Fruit fly (Drosophila melanogaster) whole organism, embryonic: ENCODE results near the gene CG43931.

Experiments used
- Atf6 ChIP-seq: fragments of 200-800 bp; sonication (Bioruptor generic); IDR thresholded peaks from 2 replicates; pipeline ENCODE4 v1.3.6; 2022; ENCODE audit warnings: missing biosample characterization, missing genetic modification characterization
- CG11504 ChIP-seq: fragments of 200-800 bp; sonication (Bioruptor generic); optimal IDR thresholded peaks from 3 replicates; lab custom pipeline; 2019; ENCODE audit warnings: missing biosample characterization, mild to moderate bottlenecking, missing genetic modification characterization, moderate library complexity
- CG11695 ChIP-seq: fragments of 200-800 bp; sonication (Bioruptor generic); IDR thresholded peaks from 3 replicates; pipeline ENCODE4 v1.3.6; 2022; ENCODE audit warnings: missing biosample characterization, missing genetic modification characterization
- CG12942 ChIP-seq: fragments of 200-800 bp; sonication (Bioruptor generic); optimal IDR thresholded peaks from 3 replicates; lab custom pipeline; 2016; ENCODE audit warnings: missing biosample characterization, missing genetic modification characterization
- CG13424 ChIP-seq: fragments of 200-800 bp; sonication (Bioruptor generic); optimal IDR thresholded peaks from 2 replicates; lab custom pipeline; 2019; ENCODE audit warnings: missing biosample characterization, mild to moderate bottlenecking, missing genetic modification characterization, moderate library complexity
- CG15269 ChIP-seq: fragments of 200-800 bp; sonication (Bioruptor generic); optimal IDR thresholded peaks from 2 replicates; lab custom pipeline; 2018; ENCODE audit warnings: missing biosample characterization, mild to moderate bottlenecking, missing genetic modification characterization, moderate library complexity
- CG1647 ChIP-seq: fragments of 200-800 bp; sonication (Bioruptor generic); optimal IDR thresholded peaks from 3 replicates; lab custom pipeline; 2016; ENCODE audit warnings: missing biosample characterization, missing genetic modification characterization
- CG17385 ChIP-seq: fragments of 200-800 bp; sonication (Bioruptor generic); optimal IDR thresholded peaks from 3 replicates; lab custom pipeline; 2018; ENCODE audit warnings: missing biosample characterization, mild to moderate bottlenecking, missing genetic modification characterization
- CG18476 ChIP-seq: fragments of 200-800 bp; sonication (Bioruptor generic); optimal IDR thresholded peaks from 2 replicates; lab custom pipeline; 2016; ENCODE audit warnings: missing biosample characterization, mild to moderate bottlenecking, missing genetic modification characterization
- CG18599 ChIP-seq: fragments of 200-800 bp; sonication (Bioruptor generic); optimal IDR thresholded peaks from 3 replicates; lab custom pipeline; 2017; ENCODE audit warnings: missing biosample characterization, missing genetic modification characterization, mild to moderate bottlenecking, moderate library complexity, missing genetic modification reagents
- CG2120 ChIP-seq: fragments of 200-800 bp; sonication (Bioruptor generic); optimal IDR thresholded peaks from 3 replicates; lab custom pipeline; 2016; ENCODE audit warnings: missing biosample characterization, missing genetic modification characterization
- CG2678 ChIP-seq: fragments of 200-800 bp; sonication (Bioruptor generic); optimal IDR thresholded peaks from 3 replicates; lab custom pipeline; 2019; ENCODE audit warnings: missing biosample characterization, mild to moderate bottlenecking, missing genetic modification characterization, moderate library complexity
- CG31441 ChIP-seq: fragments of 200-800 bp; sonication (Bioruptor generic); IDR thresholded peaks from 2 replicates; pipeline ENCODE4 v1.3.6; 2022; ENCODE audit warnings: missing biosample characterization, missing genetic modification characterization
- CG6272 ChIP-seq: fragments of 200-800 bp; sonication (Bioruptor generic); IDR thresholded peaks from 2 replicates; pipeline ENCODE4 v1.3.6; 2022; ENCODE audit warnings: missing biosample characterization, missing genetic modification characterization
- CG7556 ChIP-seq: fragments of 200-800 bp; sonication (Bioruptor generic); optimal IDR thresholded peaks from 2 replicates; lab custom pipeline; 2017; ENCODE audit warnings: missing biosample characterization, mild to moderate bottlenecking, missing genetic modification characterization
- CG7839 ChIP-seq: fragments of 200-800 bp; sonication (Bioruptor generic); optimal IDR thresholded peaks from 3 replicates; lab custom pipeline; 2018; ENCODE audit warnings: missing biosample characterization, mild to moderate bottlenecking, missing genetic modification characterization, moderate library complexity
- CG8281 ChIP-seq: fragments of 200-800 bp; sonication (Bioruptor generic); optimal IDR thresholded peaks from 2 replicates; lab custom pipeline; 2018; ENCODE audit warnings: missing biosample characterization, mild to moderate bottlenecking, missing genetic modification characterization, moderate library complexity
- CG8924 ChIP-seq: fragments of 200-800 bp; optimal IDR thresholded peaks from 3 replicates; lab custom pipeline; 2019; ENCODE audit warnings: missing biosample characterization, mild to moderate bottlenecking, missing genetic modification characterization, moderate library complexity
- CG9437 ChIP-seq: fragments of 200-800 bp; sonication (Bioruptor generic); optimal IDR thresholded peaks from 2 replicates; lab custom pipeline; 2018; ENCODE audit warnings: missing biosample characterization, mild to moderate bottlenecking, missing genetic modification characterization
- CHES-1-like ChIP-seq: fragments of 200-800 bp; sonication (Bioruptor generic); optimal IDR thresholded peaks from 2 replicates; lab custom pipeline; 2016; ENCODE audit warnings: missing biosample characterization, missing genetic modification characterization
- CoRest ChIP-seq: fragments of 200-800 bp; sonication (Bioruptor generic); optimal IDR thresholded peaks from 3 replicates; lab custom pipeline; 2018; ENCODE audit warnings: missing biosample characterization, mild to moderate bottlenecking, missing genetic modification characterization, moderate library complexity
- CrebB ChIP-seq: fragments of 200-800 bp; sonication (Bioruptor generic); optimal IDR thresholded peaks from 3 replicates; lab custom pipeline; 2018; ENCODE audit warnings: missing biosample characterization, mild to moderate bottlenecking, missing genetic modification characterization
- Dip2 ChIP-seq: fragments of 200-800 bp; sonication (Bioruptor generic); IDR thresholded peaks from 2 replicates; pipeline ENCODE4 v1.3.6; 2022; ENCODE audit warnings: missing biosample characterization, missing genetic modification characterization
- Ets65A ChIP-seq: fragments of 200-800 bp; sonication (Bioruptor generic); peaks from one replicate; lab custom pipeline; 2016; ENCODE audit warnings: missing biosample characterization, missing genetic modification characterization
- Fer3 ChIP-seq: fragments of 200-800 bp; sonication (Bioruptor generic); optimal IDR thresholded peaks from 2 replicates; lab custom pipeline; 2018; ENCODE audit warnings: missing biosample characterization, mild to moderate bottlenecking, missing genetic modification characterization, moderate library complexity
- Hand ChIP-seq: fragments of 200-800 bp; sonication (Bioruptor generic); optimal IDR thresholded peaks from 2 replicates; lab custom pipeline; 2017; ENCODE audit warnings: mild to moderate bottlenecking, missing biosample characterization, missing genetic modification reagents, missing genetic modification characterization
- Hr51 ChIP-seq, 2 experiments: fragments of 200-800 bp; sonication (Bioruptor generic); optimal IDR thresholded peaks; 2 replicates in 1 of 2; 3 replicates in 1 of 2; lab custom pipeline; 2016 to 2018; ENCODE audit warnings: missing biosample characterization in 2 of 2, missing genetic modification characterization in 2 of 2, mild to moderate bottlenecking in 1 of 2, moderate library complexity in 1 of 2
- Meics ChIP-seq: fragments of 200-800 bp; sonication (Bioruptor generic); optimal IDR thresholded peaks from 2 replicates; lab custom pipeline; 2017; ENCODE audit warnings: missing biosample characterization, mild to moderate bottlenecking, missing genetic modification characterization
- Ptx1 ChIP-seq: fragments of 200-800 bp; sonication (Bioruptor generic); IDR thresholded peaks from 2 replicates; pipeline ENCODE4 v1.3.6; 2022; ENCODE audit warnings: missing biosample characterization, missing genetic modification characterization
- Six4 ChIP-seq: fragments of 200-800 bp; sonication (Bioruptor generic); optimal IDR thresholded peaks from 2 replicates; lab custom pipeline; 2016; ENCODE audit warnings: missing biosample characterization, missing genetic modification characterization
- Sox102F ChIP-seq: fragments of 200-800 bp; sonication (Bioruptor generic); optimal IDR thresholded peaks from 2 replicates; lab custom pipeline; 2018; ENCODE audit warnings: missing biosample characterization, mild to moderate bottlenecking, missing genetic modification characterization, moderate library complexity
- ap ChIP-seq: fragments of 200-800 bp; sonication (Bioruptor generic); IDR thresholded peaks from 2 replicates; pipeline ENCODE4 v1.3.6; 2022; ENCODE audit warnings: missing biosample characterization, missing genetic modification characterization
- bcd ChIP-seq: fragments of 200-800 bp; sonication (Bioruptor generic); optimal IDR thresholded peaks from 2 replicates; lab custom pipeline; 2017; ENCODE audit warnings: missing biosample characterization, mild to moderate bottlenecking, missing genetic modification characterization
- cwo ChIP-seq: fragments of 200-800 bp; sonication (Bioruptor generic); optimal IDR thresholded peaks from 3 replicates; lab custom pipeline; 2017; ENCODE audit warnings: missing biosample characterization, missing genetic modification characterization, mild to moderate bottlenecking, moderate library complexity, missing genetic modification reagents
- disco-r ChIP-seq: fragments of 200-800 bp; sonication (Bioruptor generic); optimal IDR thresholded peaks from 2 replicates; lab custom pipeline; 2016; ENCODE audit warnings: missing biosample characterization, missing genetic modification characterization
- dmrt99B ChIP-seq: fragments of 200-800 bp; sonication (Bioruptor generic); optimal IDR thresholded peaks from 2 replicates; lab custom pipeline; 2018; ENCODE audit warnings: missing biosample characterization, mild to moderate bottlenecking, missing genetic modification characterization, moderate library complexity
- ems ChIP-seq: fragments of 200-800 bp; sonication (Bioruptor generic); optimal IDR thresholded peaks from 3 replicates; lab custom pipeline; 2016; ENCODE audit warnings: missing biosample characterization, missing genetic modification characterization
- fu2 ChIP-seq: fragments of 200-800 bp; sonication (Bioruptor generic); optimal IDR thresholded peaks from 2 replicates; lab custom pipeline; 2016; ENCODE audit warnings: missing biosample characterization, missing genetic modification characterization
- gem ChIP-seq: fragments of 200-800 bp; sonication (Bioruptor generic); optimal IDR thresholded peaks from 2 replicates; lab custom pipeline; 2019; ENCODE audit warnings: missing biosample characterization, mild to moderate bottlenecking, missing genetic modification characterization, moderate library complexity
- lab ChIP-seq: fragments of 200-800 bp; sonication (Bioruptor generic); optimal IDR thresholded peaks from 3 replicates; lab custom pipeline; 2017; ENCODE audit warnings: missing biosample characterization, missing genetic modification characterization, mild to moderate bottlenecking, moderate library complexity, missing genetic modification reagents
- pb ChIP-seq: fragments of 200-800 bp; sonication (Bioruptor generic); optimal IDR thresholded peaks from 3 replicates; lab custom pipeline; 2016; ENCODE audit warnings: missing biosample characterization, missing genetic modification characterization
- row ChIP-seq: fragments of 200-800 bp; sonication (Bioruptor generic); IDR thresholded peaks from 3 replicates; pipeline ENCODE4 v1.3.6; 2022; ENCODE audit warnings: missing biosample characterization, missing genetic modification characterization
- scrt ChIP-seq: fragments of 200-800 bp; sonication (Bioruptor generic); optimal IDR thresholded peaks from 2 replicates; lab custom pipeline; 2018; ENCODE audit warnings: missing biosample characterization, mild to moderate bottlenecking, missing genetic modification characterization, moderate library complexity
- sens ChIP-seq: fragments of 200-800 bp; sonication (Bioruptor generic); peaks from one replicate; lab custom pipeline; 2016; ENCODE audit warnings: missing biosample characterization, missing genetic modification characterization
- unpg ChIP-seq: fragments of 200-800 bp; sonication (Bioruptor generic); optimal IDR thresholded peaks from 3 replicates; lab custom pipeline; 2018; ENCODE audit warnings: missing biosample characterization, mild to moderate bottlenecking, missing genetic modification characterization, moderate library complexity
- z ChIP-seq: fragments of 200-800 bp; sonication (Bioruptor generic); IDR thresholded peaks from 3 replicates; pipeline ENCODE4 v1.3.6; 2022; ENCODE audit warnings: missing biosample characterization, missing genetic modification characterization

The CG43931 gene

DNA sequence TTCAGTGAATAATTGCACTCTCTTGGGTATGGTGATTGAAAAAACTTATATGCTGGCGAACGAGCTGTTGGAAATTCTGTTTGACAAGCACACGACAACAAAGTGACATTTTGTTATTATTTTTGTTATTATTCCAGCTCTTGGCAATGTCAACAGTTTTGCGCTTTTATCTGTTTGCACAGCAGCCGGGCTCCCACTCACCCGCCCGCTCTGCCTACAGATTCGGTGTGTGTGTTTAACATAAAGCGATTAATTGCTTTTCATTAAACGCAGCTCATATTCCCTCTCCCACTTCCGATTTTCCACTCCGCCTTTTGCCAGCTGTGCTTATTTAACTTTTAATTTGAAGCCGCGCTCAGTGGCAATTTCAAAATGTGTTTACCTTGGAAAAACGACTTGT lies 3.6 kb downstream of the CG43931 start (continued):
- peak; percentile 11 for TF ChIP-seq CG18599 (GFP tag; lab: Kevin White, UChicago)
- peak; percentile 33 for TF ChIP-seq bcd
- peak; percentile 11 for TF ChIP-seq gem
- TF ChIP-seq CG6272 (GFP tag; lab: Robert Waterston, UW) = no peak

DNA sequence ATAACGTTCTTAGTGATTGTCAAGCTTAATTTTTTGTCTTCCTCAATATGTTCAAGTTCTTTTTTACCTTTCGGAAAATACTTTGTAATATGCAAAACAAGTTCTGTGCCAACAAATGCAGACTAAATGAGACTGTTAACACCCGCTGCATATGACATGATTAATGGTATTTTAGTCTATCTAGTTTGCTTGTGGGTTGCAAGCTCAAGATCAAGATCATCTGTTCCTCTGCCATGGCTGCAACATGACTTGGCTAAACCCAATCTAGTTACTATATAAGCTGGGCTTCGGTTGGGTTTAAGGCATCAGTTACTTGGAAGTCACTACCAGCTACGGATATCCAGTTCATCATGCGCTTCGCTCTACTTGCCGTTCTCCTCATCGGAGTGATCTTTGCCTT lies 8.1 kb downstream of the CG43931 start, which contains the start of gene CG11458:
TSS of gene CG11458 (plus strand) at position 301 of the 400 bp plus-strand sequence.
- TF ChIP-seq Ets65A (GFP tag; lab: Kevin White, UChicago) (peak; percentile 23), CG9437 (GFP tag; lab: Kevin White, UChicago) (no peak)

DNA sequence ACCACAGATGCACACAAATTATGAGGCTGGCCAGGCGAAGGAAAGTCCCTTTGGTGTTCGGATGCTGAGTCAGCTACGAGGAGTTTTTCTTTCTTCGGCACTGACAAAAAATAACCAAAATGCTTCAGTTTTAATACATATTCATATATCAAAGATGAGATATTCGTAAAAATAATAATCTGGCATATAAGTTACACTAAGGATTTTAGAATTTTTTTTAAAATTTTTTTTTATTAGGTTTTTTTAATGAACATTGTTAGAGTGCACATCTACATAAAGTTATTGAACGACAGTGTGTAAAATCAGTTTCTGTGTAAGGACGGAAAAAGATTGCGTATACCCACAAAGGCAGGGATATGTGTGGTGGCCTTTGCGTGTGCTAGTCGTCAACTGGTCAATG lies 9.6 kb downstream of the CG43931 start:
- TF ChIP-seq z (GFP tag; lab: Robert Waterston, UW) (no peak), Atf6 (GFP tag; lab: Robert Waterston, UW) (peak; percentile 33; the same call in 1 of the 2 replicates), CG11695 (GFP tag; lab: Robert Waterston, UW) (no peak), Hand (GFP tag; lab: Kevin White, UChicago) (peak; percentile 22), gem (peak; percentile 59), row (GFP tag; lab: Robert Waterston, UW) (peak; percentile 50; the same call in 2 of the 3 replicates), dmrt99B (peak; percentile 46), Ptx1 (GFP tag; lab: Robert Waterston, UW) (0 out of 2 replicates have a peak, but pooled peaks have one; percentile 36), lab (GFP tag; lab: Kevin White, UChicago) (peak; percentile 41), CrebB (tag; lab: Kevin White, UChicago) (no peak), CG2120 (GFP tag; lab: Kevin White, UChicago) (peak; percentile 47), CG12942 (GFP tag; lab: Kevin White, UChicago) (no peak), ap (GFP tag; lab: Robert Waterston, UW) (0 out of 2 replicates have a peak, but pooled peaks have one; percentile 4), CHES-1-like (GFP tag; lab: Kevin White, UChicago) (no peak), CG7839 (tag; lab: Kevin White, UChicago) (peak; percentile 41), CG13424 (tag; lab: Kevin White, UChicago) (peak; percentile 42), scrt (GFP tag; lab: Kevin White, UChicago) (peak; percentile 28), CG18599 (GFP tag; lab: Kevin White, UChicago) (peak; percentile 61), CG8924 (tag; lab: Kevin White, UChicago) (peak; percentile 4), cwo (GFP tag; lab: Kevin White, UChicago) (peak; percentile 15), CG2678 (peak; percentile 66), Meics (peak; percentile 45), Sox102F (GFP tag; lab: Kevin White, UChicago) (peak; percentile 21), sens (peak; percentile 24), disco-r (no peak), Dip2 (GFP tag; lab: Robert Waterston, UW) (no peak), CG15269 (peak; percentile 30), CG8281 (no peak), pb (GFP tag; lab: Kevin White, UChicago) (no peak), ems (GFP tag; lab: Kevin White, UChicago) (no peak), CG18476 (no peak), Fer3 (tag; lab: Kevin White, UChicago) (peak; percentile 2), CG1647 (GFP tag; lab: Kevin White, UChicago) (no peak), CoRest (tag; lab: Kevin White, UChicago) (peak; percentile 26), unpg (GFP tag; lab: Kevin White, UChicago) (peak; percentile 15), CG31441 (GFP tag; lab: Robert Waterston, UW) (peak; percentile 36; the same call in 1 of the 2 replicates), CG17385 (GFP tag; lab: Kevin White, UChicago) (peak; percentile 9), CG11504 (peak; percentile 45), Hr51 (GFP tag; optimal IDR thresholded peaks at IDR 0.05; lab: Kevin White, UChicago) (peak in 1 of 2 experiments; percentile 32), CG7556 (GFP tag; lab: Kevin White, UChicago) (peak; percentile 46), Six4 (GFP tag; lab: Kevin White, UChicago) (no peak), fu2 (GFP tag; lab: Kevin White, UChicago) (no peak)
